Fruit fly (Drosophila melanogaster) S2 (cell line): ENCODE results near the gene Sarm.

ENCODE experiments used
- CG8478 ChIP-seq: fragments of >200 bp; optimal IDR thresholded peaks from 2 replicates; lab custom pipeline; 2018
- CTCF ChIP-seq, 2 experiments: fragments of >200 bp; optimal IDR thresholded peaks; 2 replicates each; lab custom pipeline; 2018

- TF ChIP-seq CTCF (optimal IDR thresholded peaks at IDR 0.05; lab: Kevin White, UChicago) (no peak), CG8478 (lab: Kevin White, UChicago) (no peak)
These were observed 17.1 kb downstream of the Sarm start for dm6 chr3L:8080790-8081189.
